Fruit fly (Drosophila melanogaster) S2 (cell line): ENCODE data around the gene Srg3.

Source experiments
- CG8478 ChIP-seq: fragments of >200 bp; optimal IDR thresholded peaks from 2 replicates; lab custom pipeline; 2018
- CTCF ChIP-seq, 2 experiments: fragments of >200 bp; optimal IDR thresholded peaks; 2 replicates each; lab custom pipeline; 2018

dm6 chr3L:9404497-9404896 is 38.5 kb upstream of the Srg3 start, which contains the start of gene Cpr67B:
- no peak for TF ChIP-seq CG8478 (lab: Kevin White, UChicago)
- TF ChIP-seq CTCF (optimal IDR thresholded peaks at IDR 0.05; lab: Kevin White, UChicago), result no peak
